Worm (Caenorhabditis elegans): ENCODE measurements around the gene bra-2.
A peak's percentile ranks its signal among the peaks of the same experiment; 100 is the strongest.

The bra-2 gene

DNA sequence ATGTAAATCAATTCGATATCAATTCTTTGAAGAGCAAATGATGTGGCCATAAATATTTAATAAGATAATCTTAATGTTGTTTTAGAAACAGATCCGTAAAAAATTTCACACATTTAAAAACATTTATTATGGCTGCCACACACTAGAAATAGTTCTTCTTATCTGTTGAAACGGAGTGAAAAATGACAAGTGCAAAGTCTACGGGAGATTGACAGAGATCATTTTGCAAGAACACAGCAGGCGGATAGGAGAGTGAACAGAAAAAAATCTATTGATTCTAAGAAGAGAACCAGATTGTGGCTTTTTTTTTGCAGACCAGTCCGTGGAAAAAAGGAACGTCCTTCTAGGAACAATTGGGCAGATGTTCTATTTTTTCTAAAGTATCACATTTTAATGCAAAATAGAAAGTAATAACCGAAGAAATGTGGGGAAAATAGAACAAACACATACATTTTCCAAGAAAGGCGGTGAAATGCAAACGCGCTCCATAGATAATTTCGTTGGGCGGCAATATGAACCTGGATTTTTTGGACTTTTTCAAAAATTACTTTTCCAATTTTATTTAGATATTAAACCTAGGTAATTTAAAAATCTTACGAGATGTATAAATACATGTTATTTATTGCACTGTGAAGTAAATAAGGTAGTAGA lies 9.3 kb upstream of the bra-2 start (continued):
- peak in 1 of 2 experiments; percentile 87 for TF ChIP-seq unc-62 (GFP tag; optimal IDR thresholded peaks at IDR 0.05 in 1 of 2)
- TF ChIP-seq unc-62 (tag; optimal IDR thresholded peaks at IDR 0.05): no peak
- TF ChIP-seq R02D3.7 (tag; optimal IDR thresholded peaks at IDR 0.05): no peak
- no peak for TF ChIP-seq snpc-4 (tag; optimal IDR thresholded peaks at IDR 0.05)
- TF ChIP-seq fos-1 (tag; optimal IDR thresholded peaks at IDR 0.05): no peak
- TF ChIP-seq hlh-30 (tag; optimal IDR thresholded peaks at IDR 0.05; ENCODE audit: insufficient read depth): no peak
- TF ChIP-seq daf-12 (tag; optimal IDR thresholded peaks at IDR 0.05): no peak
- no peak for TF ChIP-seq ztf-7 (tag; optimal IDR thresholded peaks at IDR 0.05)
- TF ChIP-seq dmd-8 (GFP tag; IDR thresholded peaks at IDR 0.05): no peak
- TF ChIP-seq saeg-2 (GFP tag; IDR thresholded peaks at IDR 0.05): no peak
- TF ChIP-seq duxl-1 (tag; optimal IDR thresholded peaks at IDR 0.05; ENCODE audit: poor library complexity): no peak
- peak; percentile 19 for TF ChIP-seq pqm-1 (tag; optimal IDR thresholded peaks at IDR 0.05)
- no peak for TF ChIP-seq mxl-3 (GFP tag; optimal IDR thresholded peaks at IDR 0.05)
- peak; percentile 98 for TF ChIP-seq aha-1 (tag)
- no peak for TF ChIP-seq php-3 (GFP tag; IDR thresholded peaks at IDR 0.05)
- TF ChIP-seq egl-27 (tag; optimal IDR thresholded peaks at IDR 0.05): no peak
- no peak for TF ChIP-seq ama-1 (optimal IDR thresholded peaks at IDR 0.05)
- no peak for TF ChIP-seq hif-1 (tag; optimal IDR thresholded peaks at IDR 0.05)
- TF ChIP-seq mep-1 (tag; optimal IDR thresholded peaks at IDR 0.05): peak; percentile 6
- TF ChIP-seq dmd-9 (GFP tag; IDR thresholded peaks at IDR 0.05): no peak
- TF ChIP-seq set-16 (GFP tag; IDR thresholded peaks at IDR 0.05): no peak
- TF ChIP-seq nhr-48 (tag; optimal IDR thresholded peaks at IDR 0.05): peak; percentile 14
- 0 out of 2 replicates have a peak, but pooled peaks have one; percentile 34 for TF ChIP-seq daf-19 (GFP tag; conservative IDR thresholded peaks at IDR 0.05)
- no peak for TF ChIP-seq nhr-76 (tag; optimal IDR thresholded peaks at IDR 0.05)
- no peak for TF ChIP-seq T26A8.4 (GFP tag; IDR thresholded peaks at IDR 0.05)
- TF ChIP-seq F37D6.2 (tag; optimal IDR thresholded peaks at IDR 0.05): no peak
- peak; percentile 92 for TF ChIP-seq lin-38 (GFP tag; IDR thresholded peaks at IDR 0.05)
- no peak for TF ChIP-seq fkh-10 (GFP tag; optimal IDR thresholded peaks at IDR 0.05)
- no peak for TF ChIP-seq Y5F2A.4 (GFP tag; optimal IDR thresholded peaks at IDR 0.05)
- TF ChIP-seq ceh-44 (GFP tag; IDR thresholded peaks at IDR 0.05): no peak
- no peak for TF ChIP-seq Y105C5A.15 (GFP tag; IDR thresholded peaks at IDR 0.05)
- no peak for TF ChIP-seq spr-3 (GFP tag; optimal IDR thresholded peaks at IDR 0.05)
- no peak for TF ChIP-seq zfp-3 (GFP tag; conservative IDR thresholded peaks at IDR 0.05)
- no peak for TF ChIP-seq spr-1 (tag; optimal IDR thresholded peaks at IDR 0.05)
- TF ChIP-seq dmd-6 (GFP tag; IDR thresholded peaks at IDR 0.05): peak; percentile 54
- TF ChIP-seq nhr-6 (tag; optimal IDR thresholded peaks at IDR 0.05): no peak
- TF ChIP-seq pha-4 (GFP tag; IDR thresholded peaks at IDR 0.05): no peak
- peak; percentile 0 for TF ChIP-seq pha-4 (tag; optimal IDR thresholded peaks at IDR 0.05)
- TF ChIP-seq lin-15B (tag; optimal IDR thresholded peaks at IDR 0.05): no peak
- TF ChIP-seq dve-1 (tag; optimal IDR thresholded peaks at IDR 0.05; ENCODE audit: insufficient read depth): peak; percentile 27
- no peak for TF ChIP-seq zip-11 (GFP tag; IDR thresholded peaks at IDR 0.05)
- TF ChIP-seq lin-1 (GFP tag; IDR thresholded peaks at IDR 0.05): no peak

DNA sequence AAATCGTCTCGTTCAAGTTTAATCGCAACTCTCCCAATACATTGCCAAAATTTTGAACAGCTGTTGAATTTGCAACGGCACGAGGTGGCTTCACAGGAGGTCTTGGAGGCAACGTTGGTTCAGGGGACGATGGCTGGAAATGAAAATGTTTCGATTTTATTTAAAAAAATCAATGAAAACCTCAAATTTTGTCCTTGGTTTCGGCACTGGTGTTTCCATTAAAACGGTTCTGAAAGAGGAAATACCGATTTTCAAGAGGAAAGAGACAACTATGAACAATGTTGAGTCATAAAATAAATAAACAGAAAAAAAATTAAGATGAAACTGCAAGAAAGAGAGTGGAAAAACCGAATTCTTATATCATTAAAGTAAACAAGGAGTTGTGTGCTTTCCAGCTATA lies 3.8 kb upstream of the bra-2 start, which contains the start of gene F23H11.4:
Gene F23H11.4, minus strand, starts transcription at position 229 of the 400 bp plus-strand sequence.
- no peak for TF ChIP-seq ama-1 (optimal IDR thresholded peaks at IDR 0.05)
- TF ChIP-seq aha-1 (tag): peak; percentile 73
